Worm (Caenorhabditis elegans) whole organism, young adult: ENCODE measurements around the gene toe-2.

Experiments
- F33H1.4 ChIP-seq: fragments of 200-800 bp; sonication (Bioruptor generic); IDR thresholded peaks from 2 replicates; pipeline ENCODE4 v1.3.6; 2022; ENCODE audit warnings: missing genetic modification reagents, missing genetic modification characterization, missing compliant biosample characterization
- F39B2.1 ChIP-seq: fragments of 200-800 bp; sonication (Bioruptor generic); IDR thresholded peaks from 2 replicates; pipeline ENCODE4 v1.3.6; 2022; ENCODE audit warnings: missing genetic modification reagents, missing genetic modification characterization, missing compliant biosample characterization
- T26A5.8 ChIP-seq: sonication (generic microtip); optimal IDR thresholded peaks from 2 replicates; lab custom pipeline; 2016; ENCODE audit warnings: missing genetic modification characterization, missing compliant biosample characterization
- Y53G8AR.9 ChIP-seq: fragments of 200-800 bp; sonication (Bioruptor generic); conservative IDR thresholded peaks from 2 replicates; pipeline ENCODE4 v1.3.6; 2022; ENCODE audit warnings: missing genetic modification reagents, missing genetic modification characterization, missing compliant biosample characterization
- Y79H2A.3 ChIP-seq: fragments of 200-800 bp; sonication (Bioruptor generic); conservative IDR thresholded peaks from 2 replicates; pipeline ENCODE4 v1.3.6; 2022; ENCODE audit warnings: missing genetic modification reagents, missing genetic modification characterization, missing compliant biosample characterization
- ama-1 ChIP-seq, 3 experiments: fragments of 150-350 bp in 1 of 3; sonication (generic microtip) in 2 of 3; optimal IDR thresholded peaks; 2 replicates each; lab custom pipeline; 2014 to 2018; ENCODE audit warnings: missing biosample characterization in 2 of 3, missing genetic modification characterization in 2 of 3, missing genetic modification reagents in 2 of 3
- atf-7 ChIP-seq: sonication (generic microtip); optimal IDR thresholded peaks from 2 replicates; lab custom pipeline; 2017; ENCODE audit warnings: mild to moderate bottlenecking, missing genetic modification characterization, missing compliant biosample characterization
- attf-3 ChIP-seq: fragments of 200-800 bp; sonication (Bioruptor generic); conservative IDR thresholded peaks from 2 replicates; pipeline ENCODE4 v1.3.6; 2022; ENCODE audit warnings: missing genetic modification reagents, missing genetic modification characterization, missing compliant biosample characterization
- attf-6 ChIP-seq: fragments of 200-800 bp; sonication (Bioruptor generic); IDR thresholded peaks from 2 replicates; pipeline ENCODE4 v1.3.6; 2022; ENCODE audit warnings: missing genetic modification reagents, missing genetic modification characterization, missing compliant biosample characterization
- bed-1 ChIP-seq: fragments of 200-800 bp; sonication (Bioruptor generic); IDR thresholded peaks from 2 replicates; pipeline ENCODE4 v1.3.6; 2022; ENCODE audit warnings: missing genetic modification reagents, missing genetic modification characterization, missing compliant biosample characterization
- ccch-3 ChIP-seq: fragments of 200-800 bp; sonication (Bioruptor generic); optimal IDR thresholded peaks from 2 replicates; lab custom pipeline; 2018; ENCODE audit warnings: mild to moderate bottlenecking, missing genetic modification characterization, missing compliant biosample characterization
- cebp-1 ChIP-seq, 2 experiments: fragments of 200-800 bp in 1 of 2; sonication (Bioruptor generic) in 1 of 2; sonication (generic microtip) in 1 of 2; IDR thresholded peaks in 1 of 2; optimal IDR thresholded peaks in 1 of 2; 2 replicates each; pipeline versions ENCODE4 v1.3.6 to Lab custom; 2017 to 2022; ENCODE audit warnings: missing compliant biosample characterization in 2 of 2, missing genetic modification characterization in 2 of 2, mild to moderate bottlenecking in 1 of 2, missing genetic modification reagents in 1 of 2, moderate library complexity in 1 of 2
- ceh-58 ChIP-seq: fragments of 200-800 bp; sonication (Bioruptor generic); IDR thresholded peaks from 2 replicates; pipeline ENCODE4 v1.3.6; 2022; ENCODE audit warnings: missing genetic modification characterization, missing compliant biosample characterization
- die-1 ChIP-seq: sonication (generic microtip); optimal IDR thresholded peaks from 2 replicates; lab custom pipeline; 2016; ENCODE audit warnings: missing genotype, mild to moderate bottlenecking, missing genetic modification characterization, missing compliant biosample characterization
- dox-1 ChIP-seq: fragments of 200-800 bp; sonication (Bioruptor generic); IDR thresholded peaks from 2 replicates; pipeline ENCODE4 v1.3.6; 2022; ENCODE audit warnings: missing genetic modification reagents, missing genetic modification characterization, missing compliant biosample characterization
- him-1 ChIP-seq: sonication (generic microtip); optimal IDR thresholded peaks from 2 replicates; lab custom pipeline; 2016; ENCODE audit warnings: missing genotype, missing genetic modification reagents, missing genetic modification characterization, missing compliant biosample characterization
- hlh-26 ChIP-seq: fragments of 200-800 bp; sonication (Bioruptor generic); conservative IDR thresholded peaks from 2 replicates; pipeline ENCODE4 v1.3.6; 2022; ENCODE audit warnings: missing genetic modification reagents, missing genetic modification characterization, missing compliant biosample characterization
- hmg-1.2 ChIP-seq: fragments of 200-800 bp; sonication (Bioruptor generic); IDR thresholded peaks from 2 replicates; pipeline ENCODE4 v1.3.6; 2022; ENCODE audit warnings: missing genetic modification reagents, missing genetic modification characterization, missing compliant biosample characterization
- hsf-1 ChIP-seq: fragments of 200-800 bp; sonication (Bioruptor generic); IDR thresholded peaks from 2 replicates; pipeline ENCODE4 v1.3.6; 2022; ENCODE audit warnings: missing genetic modification reagents, missing genetic modification characterization, missing compliant biosample characterization
- let-526 ChIP-seq: fragments of 200-800 bp; sonication (Bioruptor generic); IDR thresholded peaks from 2 replicates; pipeline ENCODE4 v1.3.6; 2022; ENCODE audit warnings: missing genetic modification reagents, missing genetic modification characterization, missing compliant biosample characterization
- lin-35 ChIP-seq, 3 experiments: fragments of 150-350 bp in 2 of 3; sonication (generic microtip) in 1 of 3; optimal IDR thresholded peaks; 2 replicates each; lab custom pipeline; 2014 to 2018; ENCODE audit warnings: missing biosample characterization in 3 of 3, missing genetic modification characterization in 3 of 3, missing genetic modification reagents in 3 of 3
- lin-40 ChIP-seq: sonication (generic microtip); optimal IDR thresholded peaks from 2 replicates; lab custom pipeline; 2016; ENCODE audit warnings: missing genetic modification characterization, mild to moderate bottlenecking, missing compliant biosample characterization, missing genotype, missing genetic modification reagents
- lsy-27 ChIP-seq: sonication (generic microtip); optimal IDR thresholded peaks from 2 replicates; lab custom pipeline; 2017; ENCODE audit warnings: missing genetic modification characterization, mild to moderate bottlenecking, missing compliant biosample characterization, antibody characterized with exemption, missing genotype, borderline replicate concordance; ENCODE audit not compliant: insufficient read depth
- madf-6 ChIP-seq: fragments of 200-800 bp; sonication (Bioruptor generic); IDR thresholded peaks from 2 replicates; pipeline ENCODE4 v1.3.6; 2022; ENCODE audit warnings: missing genetic modification reagents, missing genetic modification characterization, missing compliant biosample characterization
- mes-4 ChIP-seq: sonication (generic microtip); optimal IDR thresholded peaks from 2 replicates; lab custom pipeline; 2016; ENCODE audit warnings: missing genotype, missing genetic modification characterization, missing compliant biosample characterization
- nfya-2 ChIP-seq: fragments of 200-800 bp; sonication (Bioruptor generic); IDR thresholded peaks from 2 replicates; pipeline ENCODE4 v1.3.6; 2022; ENCODE audit warnings: missing genetic modification reagents, missing genetic modification characterization, missing compliant biosample characterization
- nhr-120 ChIP-seq: fragments of 200-800 bp; sonication (Bioruptor generic); IDR thresholded peaks from 2 replicates; pipeline ENCODE4 v1.3.6; 2022; ENCODE audit warnings: missing genetic modification characterization, missing compliant biosample characterization
- nhr-80 ChIP-seq: sonication (generic microtip); optimal IDR thresholded peaks from 2 replicates; lab custom pipeline; 2016; ENCODE audit warnings: missing genetic modification characterization, missing compliant biosample characterization
- sea-2 ChIP-seq: fragments of 200-800 bp; sonication (Bioruptor generic); IDR thresholded peaks from 2 replicates; pipeline ENCODE4 v1.3.6; 2022; ENCODE audit warnings: missing genetic modification characterization, missing compliant biosample characterization
- snpc-1.3 ChIP-seq: sonication (generic microtip); optimal IDR thresholded peaks from 2 replicates; lab custom pipeline; 2017; ENCODE audit warnings: missing genetic modification characterization, mild to moderate bottlenecking, missing compliant biosample characterization, antibody characterized with exemption, moderate library complexity, missing genotype, missing genetic modification reagents; ENCODE audit not compliant: insufficient read depth
- somi-1 ChIP-seq: fragments of 200-800 bp; sonication (Bioruptor generic); optimal IDR thresholded peaks from 2 replicates; lab custom pipeline; 2018; ENCODE audit warnings: mild to moderate bottlenecking, missing genetic modification characterization, missing compliant biosample characterization
- zim-3 ChIP-seq: sonication (generic microtip); optimal IDR thresholded peaks from 2 replicates; lab custom pipeline; 2017; ENCODE audit warnings: mild to moderate bottlenecking, missing genetic modification characterization, moderate library complexity, missing compliant biosample characterization
- ztf-22 ChIP-seq: fragments of 200-800 bp; sonication (Bioruptor generic); optimal IDR thresholded peaks from 2 replicates; lab custom pipeline; 2018; ENCODE audit warnings: mild to moderate bottlenecking, missing genetic modification characterization, moderate library complexity, missing compliant biosample characterization
- ztf-26 ChIP-seq: sonication (generic microtip); optimal IDR thresholded peaks from 2 replicates; lab custom pipeline; 2017; ENCODE audit warnings: missing genetic modification characterization, missing compliant biosample characterization

toe-2 gene

ce11 chrII:6562203-6562867 lies 41.1 kb upstream of the toe-2 start:
- TF ChIP-seq dox-1 (GFP tag; lab: Robert Waterston, UW) (0 out of 2 replicates have a peak, but pooled peaks have one; percentile 27), mes-4 (tag; lab: Kevin White, UChicago) (no peak), nfya-2 (no peak), Y79H2A.3 (GFP tag; lab: Robert Waterston, UW) (no peak), lsy-27 (tag; lab: Kevin White, UChicago) (no peak), ama-1 (optimal IDR thresholded peaks at IDR 0.05; lab: Kevin White, UChicago) (peak; percentile 12), ama-1 (GFP tag; optimal IDR thresholded peaks at IDR 0.05; lab: Kevin White, UChicago) (no peak), die-1 (tag; lab: Kevin White, UChicago) (no peak), lin-35 (GFP tag; optimal IDR thresholded peaks at IDR 0.05; lab: Kevin White, UChicago) (no peak), somi-1 (GFP tag; lab: Kevin White, UChicago) (no peak), bed-1 (GFP tag; lab: Robert Waterston, UW) (no peak), hmg-1.2 (peak; percentile 67; the same call in 1 of the 2 replicates), cebp-1 (GFP tag; IDR thresholded peaks at IDR 0.05; lab: Robert Waterston, UW) (peak; percentile 55), cebp-1 (tag; optimal IDR thresholded peaks at IDR 0.05; lab: Kevin White, UChicago) (peak; percentile 79), madf-6 (GFP tag; lab: Robert Waterston, UW) (no peak), ztf-26 (tag; lab: Kevin White, UChicago) (peak; percentile 73), nhr-80 (tag; lab: Kevin White, UChicago) (no peak), lin-40 (tag; lab: Kevin White, UChicago) (peak; percentile 80), zim-3 (tag; lab: Kevin White, UChicago) (no peak), atf-7 (tag; lab: Kevin White, UChicago) (no peak), hlh-26 (GFP tag; lab: Robert Waterston, UW) (no peak), him-1 (tag; lab: Kevin White, UChicago) (no peak), F39B2.1 (GFP tag; lab: Robert Waterston, UW) (no peak)

- TF ChIP-seq attf-3 (GFP tag; lab: Robert Waterston, UW) (no peak), nhr-120 (GFP tag; lab: Robert Waterston, UW) (no peak), cebp-1 (GFP tag; IDR thresholded peaks at IDR 0.05; lab: Robert Waterston, UW) (no peak), cebp-1 (tag; optimal IDR thresholded peaks at IDR 0.05; lab: Kevin White, UChicago) (peak; percentile 45), T26A5.8 (tag; lab: Kevin White, UChicago) (no peak), ama-1 (optimal IDR thresholded peaks at IDR 0.05; lab: Kevin White, UChicago) (peak; percentile 89), ama-1 (GFP tag; optimal IDR thresholded peaks at IDR 0.05; lab: Kevin White, UChicago) (no peak), F33H1.4 (GFP tag; lab: Robert Waterston, UW) (no peak), atf-7 (tag; lab: Kevin White, UChicago) (no peak), let-526 (GFP tag; lab: Robert Waterston, UW) (0 out of 2 replicates have a peak, but pooled peaks have one; percentile 47), attf-6 (no peak), sea-2 (GFP tag; lab: Robert Waterston, UW) (no peak), ccch-3 (GFP tag; lab: Kevin White, UChicago) (no peak), snpc-1.3 (tag; lab: Kevin White, UChicago) (no peak), hsf-1 (GFP tag; lab: Robert Waterston, UW) (0 out of 2 replicates have a peak, but pooled peaks have one; percentile 47), ceh-58 (GFP tag; lab: Robert Waterston, UW) (no peak), ztf-22 (GFP tag; lab: Kevin White, UChicago) (no peak), Y53G8AR.9 (GFP tag; lab: Robert Waterston, UW) (no peak)
- TF ChIP-seq, all 124 proteins: peak for 4
Observed at ce11 chrII:6561300-6561699, 40.1 kb upstream of the toe-2 start, which contains the start of gene F18C5.10. TSS of gene F18C5.10 (minus strand) at chrII:6561444.
